Fruit fly (Drosophila melanogaster) S2 (cell line): Measurements from ENCODE around the gene TwdlJ.

Experiments used
- CG8478 ChIP-seq: fragments of >200 bp; optimal IDR thresholded peaks from 2 replicates; lab custom pipeline; 2018
- CTCF ChIP-seq, 2 experiments: fragments of >200 bp; optimal IDR thresholded peaks; 2 replicates each; lab custom pipeline; 2018

dm6 chr3R:26615428-26615827, 14.3 kb upstream of the TwdlJ start:
- TF ChIP-seq CG8478 (lab: Kevin White, UChicago), result no peak
- TF ChIP-seq CTCF (optimal IDR thresholded peaks at IDR 0.05; lab: Kevin White, UChicago), result no peak
